Worm (Caenorhabditis elegans) whole organism, late embryonic: ENCODE results near the gene npax-4.
A peak's percentile ranks its signal among the peaks of the same experiment; 100 is the strongest.

Source experiments
- ceh-14 ChIP-seq: sonication (generic microtip); optimal IDR thresholded peaks from 2 replicates; lab custom pipeline; 2016; ENCODE audit warnings: missing genotype, missing genetic modification characterization, missing compliant biosample characterization
- ceh-18 ChIP-seq: sonication (generic microtip); optimal IDR thresholded peaks from 2 replicates; lab custom pipeline; 2016; ENCODE audit warnings: missing genetic modification characterization, missing compliant biosample characterization
- ceh-2 ChIP-seq: sonication (generic microtip); optimal IDR thresholded peaks from 2 replicates; lab custom pipeline; 2016; ENCODE audit warnings: missing genotype, missing genetic modification characterization, missing compliant biosample characterization
- ceh-22 ChIP-seq: sonication (generic microtip); optimal IDR thresholded peaks from 2 replicates; lab custom pipeline; 2017; ENCODE audit warnings: missing biosample characterization, missing genetic modification characterization
- ceh-30 ChIP-seq: fragments of 150-350 bp; optimal IDR thresholded peaks from 2 replicates; lab custom pipeline; 2014; ENCODE audit warnings: missing biosample characterization, missing genetic modification characterization
- ceh-31 ChIP-seq: sonication (generic microtip); optimal IDR thresholded peaks from 2 replicates; lab custom pipeline; 2016; ENCODE audit warnings: missing genetic modification characterization, missing compliant biosample characterization
- ceh-34 ChIP-seq: sonication (generic microtip); optimal IDR thresholded peaks from 2 replicates; lab custom pipeline; 2016; ENCODE audit warnings: mild to moderate bottlenecking, missing genetic modification characterization, missing compliant biosample characterization
- ceh-45 ChIP-seq: fragments of 200-800 bp; sonication (Bioruptor generic); IDR thresholded peaks from 2 replicates; pipeline ENCODE4 v1.3.6; 2022; ENCODE audit warnings: missing genetic modification reagents, missing genetic modification characterization, missing compliant biosample characterization
- ceh-48 ChIP-seq: sonication (generic microtip); optimal IDR thresholded peaks from 2 replicates; lab custom pipeline; 2016; ENCODE audit warnings: missing genetic modification characterization, inconsistent platforms, missing compliant biosample characterization
- ceh-6 ChIP-seq: fragments of 200-800 bp; sonication (Bioruptor generic); optimal IDR thresholded peaks from 2 replicates; lab custom pipeline; 2018; ENCODE audit warnings: mild to moderate bottlenecking, missing genetic modification characterization, missing compliant biosample characterization
- ceh-9 ChIP-seq: sonication (generic microtip); optimal IDR thresholded peaks from 2 replicates; lab custom pipeline; 2016; ENCODE audit warnings: mild to moderate bottlenecking, missing genetic modification characterization, inconsistent platforms, missing compliant biosample characterization
- che-1 ChIP-seq: sonication (generic microtip); optimal IDR thresholded peaks from 2 replicates; lab custom pipeline; 2016; ENCODE audit warnings: mild to moderate bottlenecking, missing genetic modification characterization, missing compliant biosample characterization
- dve-1 ChIP-seq: sonication (generic microtip); optimal IDR thresholded peaks from 2 replicates; lab custom pipeline; 2017; ENCODE audit warnings: antibody characterized with exemption, mild to moderate bottlenecking, missing genetic modification characterization, missing compliant biosample characterization
- elt-2 ChIP-seq: sonication (generic microtip); optimal IDR thresholded peaks from 2 replicates; lab custom pipeline; 2016; ENCODE audit warnings: missing genetic modification reagents, missing genetic modification characterization, missing compliant biosample characterization
- ets-4 ChIP-seq: sonication (generic microtip); optimal IDR thresholded peaks from 2 replicates; lab custom pipeline; 2016; ENCODE audit warnings: missing genetic modification characterization, missing compliant biosample characterization
- eyg-1 ChIP-seq: sonication (generic microtip); optimal IDR thresholded peaks from 2 replicates; lab custom pipeline; 2016; ENCODE audit warnings: missing genotype, missing genetic modification characterization, missing compliant biosample characterization
- fax-1 ChIP-seq: sonication (generic microtip); optimal IDR thresholded peaks from 2 replicates; lab custom pipeline; 2016; ENCODE audit warnings: missing genotype, missing genetic modification characterization, missing compliant biosample characterization
- fkh-10 ChIP-seq: fragments of 150-350 bp; optimal IDR thresholded peaks from 2 replicates; lab custom pipeline; 2014; ENCODE audit warnings: missing biosample characterization, missing genetic modification reagents, missing genetic modification characterization
- hlh-15 ChIP-seq: sonication (generic microtip); optimal IDR thresholded peaks from 2 replicates; lab custom pipeline; 2016; ENCODE audit warnings: missing genetic modification characterization, missing compliant biosample characterization
- hlh-30 ChIP-seq: sonication (generic microtip); optimal IDR thresholded peaks from 2 replicates; lab custom pipeline; 2017; ENCODE audit warnings: antibody characterized with exemption, missing genetic modification characterization, missing compliant biosample characterization; ENCODE audit not compliant: insufficient read depth
- hlh-6 ChIP-seq: sonication (generic microtip); optimal IDR thresholded peaks from 2 replicates; lab custom pipeline; 2016; ENCODE audit warnings: missing genotype, missing genetic modification characterization, missing compliant biosample characterization
- odd-2 ChIP-seq: sonication (generic microtip); optimal IDR thresholded peaks from 2 replicates; lab custom pipeline; 2017; ENCODE audit warnings: antibody characterized with exemption, mild to moderate bottlenecking, missing genetic modification characterization, missing compliant biosample characterization
- pag-3 ChIP-seq: sonication (generic microtip); optimal IDR thresholded peaks from 2 replicates; lab custom pipeline; 2016; ENCODE audit warnings: missing compliant biosample characterization, missing genetic modification characterization, borderline replicate concordance
- pat-9 ChIP-seq: fragments of 200-800 bp; sonication (Bioruptor generic); optimal IDR thresholded peaks from 2 replicates; lab custom pipeline; 2018; ENCODE audit warnings: mild to moderate bottlenecking, missing genetic modification characterization, moderate library complexity, missing compliant biosample characterization
- pqm-1 ChIP-seq: sonication (generic microtip); optimal IDR thresholded peaks from 2 replicates; lab custom pipeline; 2016; ENCODE audit warnings: missing genetic modification characterization, missing compliant biosample characterization
- pros-1 ChIP-seq: fragments of 150-350 bp; optimal IDR thresholded peaks from 2 replicates; lab custom pipeline; 2014; ENCODE audit warnings: missing biosample characterization, missing genetic modification reagents, missing genetic modification characterization
- sdc-2 ChIP-seq: sonication (generic microtip); optimal IDR thresholded peaks from 2 replicates; lab custom pipeline; 2016; ENCODE audit warnings: missing genotype, missing genetic modification characterization, missing compliant biosample characterization
- syd-9 ChIP-seq: sonication (generic microtip); optimal IDR thresholded peaks from 2 replicates; lab custom pipeline; 2016; ENCODE audit warnings: mild to moderate bottlenecking, missing genetic modification characterization, moderate library complexity, missing compliant biosample characterization
- ttx-3 ChIP-seq: sonication (generic microtip); optimal IDR thresholded peaks from 2 replicates; lab custom pipeline; 2016; ENCODE audit warnings: missing genetic modification reagents, missing genetic modification characterization, missing compliant biosample characterization
- unc-42 ChIP-seq: sonication (generic microtip); optimal IDR thresholded peaks from 2 replicates; lab custom pipeline; 2016; ENCODE audit warnings: missing genotype, missing genetic modification characterization, missing compliant biosample characterization
- unc-55 ChIP-seq: sonication (generic microtip); optimal IDR thresholded peaks from 2 replicates; lab custom pipeline; 2017; ENCODE audit warnings: missing biosample characterization, missing genetic modification reagents, missing genetic modification characterization
- unc-86 ChIP-seq: sonication (generic microtip); optimal IDR thresholded peaks from 2 replicates; lab custom pipeline; 2016; ENCODE audit warnings: missing genetic modification characterization, missing compliant biosample characterization
- ztf-16 ChIP-seq: sonication (generic microtip); optimal IDR thresholded peaks from 2 replicates; lab custom pipeline; 2017; ENCODE audit warnings: missing genetic modification characterization, missing compliant biosample characterization

Gene npax-4

ce11 chrIV:8892558-8892957, 12.8 kb upstream of the npax-4 start, which contains the start of gene C27B7.2:
TSS of gene C27B7.2 (plus strand) at chrIV:8892858.
- TF ChIP-seq ceh-9 (tag; lab: Kevin White, UChicago) (no peak), syd-9 (no peak), ets-4 (tag; lab: Kevin White, UChicago) (no peak), ceh-22 (tag; lab: Kevin White, UChicago) (no peak), ceh-2 (no peak), unc-55 (no peak), pag-3 (tag; lab: Kevin White, UChicago) (no peak), pat-9 (tag; lab: Kevin White, UChicago) (no peak)

- TF ChIP-seq fkh-10 (GFP tag; lab: Kevin White, UChicago) = peak; percentile 8
- peak; percentile 16 for TF ChIP-seq ceh-31 (tag; lab: Kevin White, UChicago)
- TF ChIP-seq eyg-1 = no peak
- TF ChIP-seq ttx-3 (tag; lab: Kevin White, UChicago) = no peak
- TF ChIP-seq ceh-14 (tag; lab: Kevin White, UChicago) = peak; percentile 17
- TF ChIP-seq ceh-34 = no peak
- peak; percentile 21 for TF ChIP-seq hlh-30
- peak; percentile 36 for TF ChIP-seq unc-86
- peak; percentile 85 for TF ChIP-seq unc-42 (tag; lab: Kevin White, UChicago)
- TF ChIP-seq ceh-30 (tag; lab: Kevin White, UChicago) = peak; percentile 13
Observed at ce11 chrIV:8891131-8891530, 11.4 kb upstream of the npax-4 start, which contains the start of gene spr-2. TSS of gene spr-2 (plus strand) at chrIV:8891462.

ce11 chrIV:8888525-8889026, 8.9 kb upstream of the npax-4 start, which contains the start of gene oma-1:
TSS of gene oma-1 (plus strand) at chrIV:8888976.
- TF ChIP-seq odd-2 (tag; lab: Kevin White, UChicago) = no peak
- no peak for TF ChIP-seq ceh-6
- no peak for TF ChIP-seq hlh-6 (tag; lab: Kevin White, UChicago)
- TF ChIP-seq pros-1 (tag; lab: Kevin White, UChicago) = no peak
- no peak for TF ChIP-seq ceh-18 (tag; lab: Kevin White, UChicago)
- TF ChIP-seq unc-55 = no peak
- TF ChIP-seq ceh-45 (GFP tag; lab: Robert Waterston, UW) = no peak

- TF ChIP-seq fax-1 (tag; lab: Kevin White, UChicago) = no peak
Observed at ce11 chrIV:8886228-8886627, 6.5 kb upstream of the npax-4 start, which contains the start of gene C09G9.5. TSS of gene C09G9.5 (plus strand) at chrIV:8886528.

ce11 chrIV:8881181-8881580, 1.5 kb upstream of the npax-4 start, which contains the start of gene C09G9.8:
TSS of gene C09G9.8 (plus strand) at chrIV:8881481.
- TF ChIP-seq ceh-30 (tag; lab: Kevin White, UChicago) = no peak
- no peak for TF ChIP-seq pqm-1
- TF ChIP-seq che-1 (tag; lab: Kevin White, UChicago) = no peak
- TF ChIP-seq elt-2 = no peak
- TF ChIP-seq ztf-16 (tag; lab: Kevin White, UChicago) = no peak
- TF ChIP-seq ceh-48 = no peak
- no peak for TF ChIP-seq syd-9
- no peak for TF ChIP-seq pat-9 (tag; lab: Kevin White, UChicago)
- no peak for TF ChIP-seq ceh-22 (tag; lab: Kevin White, UChicago)
- no peak for TF ChIP-seq sdc-2 (tag; lab: Kevin White, UChicago)
- no peak for TF ChIP-seq ceh-14 (tag; lab: Kevin White, UChicago)
- no peak for TF ChIP-seq dve-1 (tag; lab: Kevin White, UChicago)
- no peak for TF ChIP-seq hlh-15
- no peak for TF ChIP-seq hlh-30
- TF ChIP-seq ceh-31 (tag; lab: Kevin White, UChicago) = no peak
- TF ChIP-seq, all 69 proteins: peak for 0
